Fruit fly (Drosophila melanogaster): ENCODE data around the gene mts.

DNA sequence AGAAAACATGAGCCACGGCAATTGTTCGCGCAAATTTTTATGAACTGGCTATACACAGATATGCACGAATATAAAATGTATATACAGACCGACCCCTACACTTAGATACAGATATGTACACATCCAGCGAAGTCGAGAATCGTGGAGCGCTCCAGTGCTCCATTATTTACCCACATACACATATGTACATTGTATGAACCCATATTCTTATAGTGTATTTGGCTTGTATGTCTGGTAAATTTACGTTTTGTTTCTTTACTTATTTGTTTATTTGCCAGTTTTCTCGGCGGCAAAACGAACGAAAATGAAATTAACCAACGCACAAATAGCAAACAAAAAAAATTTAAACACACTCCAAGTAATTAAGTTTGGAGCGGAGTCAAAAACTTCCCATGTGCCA is 14.1 kb upstream of the mts start:
- TF ChIP-seq Myc (optimal IDR thresholded peaks at IDR 0.05) (no peak), CrebA (GFP tag; optimal IDR thresholded peaks at IDR 0.05; ENCODE audit: borderline replicate concordance) (no peak), h (GFP tag; optimal IDR thresholded peaks at IDR 0.05) (peak; percentile 65), lola (GFP tag; optimal IDR thresholded peaks at IDR 0.05) (no peak), sage (GFP tag; optimal IDR thresholded peaks at IDR 0.05) (peak; percentile 19)
